Fruit fly (Drosophila melanogaster) whole organism, embryonic: Measurements from ENCODE around the gene mino.

Experiments
- Ada2b ChIP-seq: fragments of 200-800 bp; sonication (Bioruptor generic); IDR thresholded peaks from 2 replicates; pipeline ENCODE4 v1.3.6; 2022; ENCODE audit warnings: missing biosample characterization, missing genetic modification characterization
- Aef1 ChIP-seq: fragments of 200-800 bp; sonication (Bioruptor generic); IDR thresholded peaks from 3 replicates; pipeline ENCODE4 v1.3.6; 2022; ENCODE audit warnings: missing biosample characterization, missing genetic modification characterization
- B-H1 ChIP-seq: fragments of 200-800 bp; sonication (Bioruptor generic); IDR thresholded peaks from 3 replicates; pipeline ENCODE4 v1.3.6; 2022; ENCODE audit warnings: missing biosample characterization, missing genetic modification characterization
- CG10543 ChIP-seq: fragments of 200-800 bp; sonication (Bioruptor generic); optimal IDR thresholded peaks from 3 replicates; lab custom pipeline; 2017; ENCODE audit warnings: missing biosample characterization, mild to moderate bottlenecking, missing genetic modification characterization, moderate library complexity
- CG10654 ChIP-seq: fragments of 200-800 bp; sonication (Bioruptor generic); optimal IDR thresholded peaks from 2 replicates; lab custom pipeline; 2016; ENCODE audit warnings: missing biosample characterization, missing genetic modification characterization
- CG11560 ChIP-seq: fragments of 200-800 bp; sonication (Bioruptor generic); IDR thresholded peaks from 3 replicates; pipeline ENCODE4 v1.3.6; 2022; ENCODE audit warnings: missing biosample characterization, missing genetic modification characterization
- CG13624 ChIP-seq: fragments of 200-800 bp; sonication (Bioruptor generic); optimal IDR thresholded peaks from 2 replicates; lab custom pipeline; 2016; ENCODE audit warnings: missing biosample characterization, missing genetic modification characterization
- CG14014 ChIP-seq: fragments of 200-800 bp; sonication (Bioruptor generic); IDR thresholded peaks from 2 replicates; pipeline ENCODE4 v1.3.6; 2022; ENCODE audit warnings: missing biosample characterization, missing genetic modification characterization
- CG15601 ChIP-seq: fragments of 200-800 bp; sonication (Bioruptor generic); optimal IDR thresholded peaks from 3 replicates; lab custom pipeline; 2019; ENCODE audit warnings: missing biosample characterization, mild to moderate bottlenecking, missing genetic modification characterization, moderate library complexity
- CG30020 ChIP-seq: fragments of 200-800 bp; optimal IDR thresholded peaks from 2 replicates; lab custom pipeline; 2019; ENCODE audit warnings: missing biosample characterization, mild to moderate bottlenecking, missing genetic modification characterization, moderate library complexity
- CG3726 ChIP-seq: fragments of 200-800 bp; sonication (Bioruptor generic); IDR thresholded peaks from 3 replicates; pipeline ENCODE4, ENCODE4 v1.3.6; 2022; ENCODE audit warnings: missing biosample characterization, missing genetic modification characterization
- CG4424 ChIP-seq: fragments of 200-800 bp; sonication (Bioruptor generic); optimal IDR thresholded peaks from 3 replicates; lab custom pipeline; 2016; ENCODE audit warnings: missing biosample characterization, missing genetic modification characterization
- CG4617 ChIP-seq: fragments of 200-800 bp; sonication (Bioruptor generic); optimal IDR thresholded peaks from 3 replicates; lab custom pipeline; 2016; ENCODE audit warnings: missing biosample characterization, missing genetic modification characterization, borderline replicate concordance
- CG7357 ChIP-seq: fragments of 200-800 bp; sonication (Bioruptor generic); IDR thresholded peaks from 3 replicates; pipeline ENCODE4 v1.3.6; 2022; ENCODE audit warnings: missing biosample characterization, missing genetic modification characterization
- CG7372 ChIP-seq: fragments of 200-800 bp; sonication (Bioruptor generic); IDR thresholded peaks from 2 replicates; pipeline ENCODE4 v1.3.6; 2022; ENCODE audit warnings: missing biosample characterization, missing genetic modification characterization
- CG7556 ChIP-seq: fragments of 200-800 bp; sonication (Bioruptor generic); optimal IDR thresholded peaks from 2 replicates; lab custom pipeline; 2017; ENCODE audit warnings: missing biosample characterization, mild to moderate bottlenecking, missing genetic modification characterization
- CG9817 ChIP-seq: fragments of 200-800 bp; sonication (Bioruptor generic); optimal IDR thresholded peaks from 2 replicates; lab custom pipeline; 2018; ENCODE audit warnings: missing biosample characterization, mild to moderate bottlenecking, missing genetic modification characterization, moderate library complexity
- Deaf1 ChIP-seq: fragments of 200-800 bp; optimal IDR thresholded peaks from 3 replicates; lab custom pipeline; 2019; ENCODE audit warnings: missing biosample characterization, mild to moderate bottlenecking, missing genetic modification characterization, moderate library complexity
- Dek ChIP-seq: fragments of 200-800 bp; sonication (Bioruptor generic); optimal IDR thresholded peaks from 3 replicates; lab custom pipeline; 2019; ENCODE audit warnings: missing biosample characterization, mild to moderate bottlenecking, missing genetic modification characterization, moderate library complexity
- HLH4C ChIP-seq: fragments of 200-800 bp; sonication (Bioruptor generic); IDR thresholded peaks from 3 replicates; pipeline ENCODE4 v1.3.6; 2022; ENCODE audit warnings: missing biosample characterization, missing genetic modification characterization; ENCODE audit not compliant: partially characterized antibody
- Myb ChIP-seq: fragments of 200-800 bp; sonication (Bioruptor generic); optimal IDR thresholded peaks from 2 replicates; lab custom pipeline; 2016; ENCODE audit warnings: missing biosample characterization, missing genetic modification characterization
- Opbp ChIP-seq: fragments of 200-800 bp; sonication (Bioruptor generic); IDR thresholded peaks from 3 replicates; pipeline ENCODE4 v1.3.6; 2022; ENCODE audit warnings: missing biosample characterization, missing genetic modification characterization; ENCODE audit not compliant: partially characterized antibody
- Pdp1 ChIP-seq, 2 experiments: fragments of 200-800 bp; sonication (Bioruptor generic); optimal IDR thresholded peaks; 3 replicates each; lab custom pipeline; 2016; ENCODE audit warnings: missing biosample characterization in 2 of 2, missing genetic modification characterization in 2 of 2, mild to moderate bottlenecking in 1 of 2, moderate library complexity in 1 of 2
- Poxn ChIP-seq: fragments of 200-800 bp; sonication (Bioruptor generic); IDR thresholded peaks from 2 replicates; pipeline ENCODE4 v1.3.6; 2022; ENCODE audit warnings: missing biosample characterization, missing genetic modification characterization
- Ptx1 ChIP-seq: fragments of 200-800 bp; sonication (Bioruptor generic); IDR thresholded peaks from 2 replicates; pipeline ENCODE4 v1.3.6; 2022; ENCODE audit warnings: missing biosample characterization, missing genetic modification characterization
- Side ChIP-seq: fragments of 200-800 bp; sonication (Bioruptor generic); optimal IDR thresholded peaks from 2 replicates; lab custom pipeline; 2016; ENCODE audit warnings: missing biosample characterization, missing genetic modification characterization
- Ssrp ChIP-seq: fragments of 200-800 bp; sonication (Bioruptor generic); optimal IDR thresholded peaks from 2 replicates; lab custom pipeline; 2018; ENCODE audit warnings: missing biosample characterization, mild to moderate bottlenecking, missing genetic modification characterization, moderate library complexity
- Taf1 ChIP-seq: fragments of 200-800 bp; sonication (Bioruptor generic); IDR thresholded peaks from 2 replicates; pipeline ENCODE4 v1.3.6; 2022; ENCODE audit warnings: missing biosample characterization, missing genetic modification characterization
- az2 ChIP-seq: fragments of 200-800 bp; sonication (Bioruptor generic); optimal IDR thresholded peaks from 3 replicates; lab custom pipeline; 2016; ENCODE audit warnings: missing biosample characterization, missing genetic modification characterization
- chn ChIP-seq: fragments of 200-800 bp; sonication (Bioruptor generic); optimal IDR thresholded peaks from 2 replicates; lab custom pipeline; 2016; ENCODE audit warnings: missing biosample characterization, missing genetic modification characterization
- ftz-f1 ChIP-seq: fragments of 200-800 bp; sonication (Bioruptor generic); optimal IDR thresholded peaks from 2 replicates; lab custom pipeline; 2016; ENCODE audit warnings: missing biosample characterization, missing genetic modification characterization
- gcm ChIP-seq: fragments of 200-800 bp; sonication (Bioruptor generic); optimal IDR thresholded peaks from 2 replicates; lab custom pipeline; 2019; ENCODE audit warnings: missing biosample characterization, mild to moderate bottlenecking, missing genetic modification characterization, moderate library complexity
- gem ChIP-seq: fragments of 200-800 bp; sonication (Bioruptor generic); optimal IDR thresholded peaks from 2 replicates; lab custom pipeline; 2019; ENCODE audit warnings: missing biosample characterization, mild to moderate bottlenecking, missing genetic modification characterization, moderate library complexity
- gt ChIP-seq: fragments of 200-800 bp; sonication (Bioruptor generic); IDR thresholded peaks from 2 replicates; pipeline ENCODE4 v1.3.6; 2022; ENCODE audit warnings: missing biosample characterization, missing genetic modification characterization
- hbn ChIP-seq: fragments of 200-800 bp; sonication (Bioruptor generic); IDR thresholded peaks from 2 replicates; pipeline ENCODE4 v1.3.6; 2022; ENCODE audit warnings: missing biosample characterization, missing genetic modification characterization; ENCODE audit not compliant: partially characterized antibody
- klu ChIP-seq: fragments of 200-800 bp; sonication (Bioruptor generic); IDR thresholded peaks from 2 replicates; pipeline ENCODE4 v1.3.6; 2022; ENCODE audit warnings: missing biosample characterization, missing genetic modification characterization
- lilli ChIP-seq: fragments of 200-800 bp; sonication (Bioruptor generic); optimal IDR thresholded peaks from 3 replicates; lab custom pipeline; 2016; ENCODE audit warnings: missing biosample characterization, missing genetic modification characterization
- mld ChIP-seq: fragments of 200-800 bp; sonication (Bioruptor generic); IDR thresholded peaks from 3 replicates; pipeline ENCODE4 v1.3.6; 2022; ENCODE audit warnings: missing biosample characterization, missing genetic modification characterization; ENCODE audit not compliant: partially characterized antibody
- nerfin-1 ChIP-seq: fragments of 200-800 bp; sonication (Bioruptor generic); optimal IDR thresholded peaks from 3 replicates; lab custom pipeline; 2019; ENCODE audit warnings: missing biosample characterization, mild to moderate bottlenecking, missing genetic modification characterization, moderate library complexity
- otp ChIP-seq: fragments of 200-800 bp; sonication (Bioruptor generic); IDR thresholded peaks from 3 replicates; pipeline ENCODE4, ENCODE4 v1.3.6; 2022; ENCODE audit warnings: missing biosample characterization, missing genetic modification characterization
- prd ChIP-seq, 3 experiments: fragments of >200 bp in 2 of 3; fragments of 200-800 bp in 1 of 3; sonication (Bioruptor generic) in 1 of 3; optimal IDR thresholded peaks in 2 of 3; IDR thresholded peaks in 1 of 3; 2 replicates in 2 of 3; 3 replicates in 1 of 3; pipeline versions ENCODE4 v1.3.6 to Lab custom; 2017 to 2022; ENCODE audit warnings: missing biosample characterization in 1 of 3, missing genetic modification characterization in 1 of 3
- pzg ChIP-seq: fragments of 200-800 bp; sonication (Bioruptor generic); optimal IDR thresholded peaks from 3 replicates; lab custom pipeline; 2018; ENCODE audit warnings: missing biosample characterization, mild to moderate bottlenecking, missing genetic modification characterization, moderate library complexity
- run ChIP-seq: fragments of 200-800 bp; sonication (Bioruptor generic); optimal IDR thresholded peaks from 3 replicates; lab custom pipeline; 2018; ENCODE audit warnings: missing biosample characterization, mild to moderate bottlenecking, missing genetic modification characterization
- sima ChIP-seq: fragments of 200-800 bp; sonication (Bioruptor generic); optimal IDR thresholded peaks from 2 replicates; lab custom pipeline; 2016; ENCODE audit warnings: missing biosample characterization, missing genetic modification characterization
- stc ChIP-seq: fragments of 200-800 bp; sonication (Bioruptor generic); IDR thresholded peaks from 2 replicates; pipeline ENCODE4 v1.3.6; 2022; ENCODE audit warnings: missing biosample characterization, missing genetic modification characterization
- ttk ChIP-seq: fragments of 200-800 bp; sonication (Bioruptor generic); IDR thresholded peaks from 2 replicates; pipeline ENCODE4 v2.1.2; 2022; ENCODE audit warnings: missing biosample characterization, missing genetic modification characterization
- unc-4 ChIP-seq: fragments of 200-800 bp; sonication (Bioruptor generic); IDR thresholded peaks from 2 replicates; pipeline ENCODE4 v1.3.6; 2022; ENCODE audit warnings: missing biosample characterization, missing genetic modification characterization; ENCODE audit not compliant: partially characterized antibody

The mino gene

DNA sequence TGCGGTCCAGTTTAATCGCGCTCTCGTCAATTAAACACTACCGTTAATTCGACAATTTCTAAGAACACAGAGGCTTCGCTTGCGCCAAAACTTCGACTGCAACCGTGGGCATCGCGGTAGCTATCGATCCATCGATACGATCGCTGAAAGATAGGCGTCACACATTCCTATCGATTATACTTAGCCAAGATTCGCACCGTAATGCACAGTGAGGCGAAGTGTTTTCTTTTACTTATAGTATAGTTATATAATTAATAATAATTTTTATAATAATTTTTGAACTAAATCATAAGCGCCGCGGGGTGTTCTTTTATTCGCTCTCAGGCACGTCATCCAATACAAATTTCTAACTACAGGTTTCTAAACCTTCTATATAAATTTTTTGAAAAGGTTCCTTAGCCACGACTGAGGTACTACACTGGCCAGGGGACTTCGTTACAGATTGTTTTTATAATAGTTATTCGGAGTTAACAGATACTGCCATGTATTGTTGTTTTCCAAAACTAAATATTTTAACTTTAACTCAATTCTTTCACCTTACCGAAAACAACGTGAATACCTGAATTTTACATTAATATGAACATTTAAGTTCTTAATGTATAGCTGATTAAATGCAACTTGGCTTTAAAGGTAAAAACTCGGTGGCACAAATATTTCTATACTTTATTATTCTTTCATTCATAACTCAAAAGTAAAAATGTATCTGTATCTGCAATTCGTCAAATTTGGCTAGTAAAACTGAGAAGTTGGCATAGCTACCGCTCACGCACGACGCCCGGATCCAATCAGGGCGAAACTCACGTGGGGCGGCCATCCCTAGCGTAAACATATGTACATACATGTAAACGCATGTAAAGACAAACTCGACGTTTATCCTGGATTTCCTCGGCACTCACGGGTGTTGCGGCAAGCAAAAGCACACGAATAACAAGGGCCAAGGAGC, 13.0 kb downstream of the mino start, which contains the start of the genes NSD and BOD1 (continued):
- TF ChIP-seq prd (optimal IDR thresholded peaks at IDR 0.05; lab: Kevin White, UChicago) (no peak), prd (GFP tag; IDR thresholded peaks at IDR 0.05; lab: Robert Waterston, UW) (peak; percentile 78), otp (GFP tag; lab: Robert Waterston, UW) (no peak), stc (no peak), unc-4 (GFP tag; lab: Robert Waterston, UW) (peak; percentile 80), pzg (GFP tag; lab: Kevin White, UChicago) (peak; percentile 77), CG4424 (GFP tag; lab: Kevin White, UChicago) (peak; percentile 61), CG15601 (tag; lab: Kevin White, UChicago) (no peak), ftz-f1 (GFP tag; lab: Kevin White, UChicago) (no peak), Ptx1 (GFP tag; lab: Robert Waterston, UW) (peak; percentile 72), CG13624 (GFP tag; lab: Kevin White, UChicago) (peak; percentile 28), Pdp1 (GFP tag; optimal IDR thresholded peaks at IDR 0.05; lab: Kevin White, UChicago) (peak; percentile 14 to 40), Taf1 (GFP tag; lab: Robert Waterston, UW) (peak; percentile 49; the same call in 1 of the 2 replicates), nerfin-1 (tag; lab: Kevin White, UChicago) (no peak), klu (GFP tag; lab: Robert Waterston, UW) (peak; percentile 69), Myb (GFP tag; lab: Kevin White, UChicago) (peak; percentile 44), HLH4C (GFP tag; lab: Robert Waterston, UW) (peak; percentile 90), Aef1 (GFP tag; lab: Robert Waterston, UW) (peak; percentile 65), Side (GFP tag; lab: Kevin White, UChicago) (no peak), lilli (peak; percentile 40), mld (peak; percentile 95), Dek (tag; lab: Kevin White, UChicago) (peak; percentile 39), CG9817 (peak; percentile 60), Opbp (GFP tag; lab: Robert Waterston, UW) (peak; percentile 98), Ssrp (tag; lab: Kevin White, UChicago) (peak; percentile 46), CG4617 (GFP tag; lab: Kevin White, UChicago) (peak; percentile 77), gt (peak; percentile 33; the same call in 1 of the 2 replicates), chn (GFP tag; lab: Kevin White, UChicago) (no peak), CG30020 (peak; percentile 27), B-H1 (GFP tag; lab: Robert Waterston, UW) (peak; percentile 45; the same call in 2 of the 3 replicates), CG11560 (peak; percentile 62), CG7372 (GFP tag; lab: Robert Waterston, UW) (peak; percentile 53; the same call in 1 of the 2 replicates), CG10543 (GFP tag; lab: Kevin White, UChicago) (peak; percentile 5), ttk (GFP tag; lab: Robert Waterston, UW) (peak; percentile 40; the same call in 1 of the 2 replicates), Poxn (GFP tag; lab: Robert Waterston, UW) (peak; percentile 37; the same call in 1 of the 2 replicates), CG7556 (GFP tag; lab: Kevin White, UChicago) (peak; percentile 39), CG14014 (GFP tag; lab: Robert Waterston, UW) (peak; percentile 63; the same call in 1 of the 2 replicates), CG3726 (GFP tag; lab: Robert Waterston, UW) (peak; percentile 50; the same call in 1 of the 3 replicates), Deaf1 (tag; lab: Kevin White, UChicago) (peak; percentile 0), Ada2b (GFP tag; lab: Robert Waterston, UW) (peak; percentile 66), az2 (GFP tag; lab: Kevin White, UChicago) (peak; percentile 57), CG10654 (GFP tag; lab: Kevin White, UChicago) (peak; percentile 48), run (tag; lab: Kevin White, UChicago) (no peak), CG7357 (GFP tag; lab: Robert Waterston, UW) (peak; percentile 27; the same call in 1 of the 3 replicates), gem (tag; lab: Kevin White, UChicago) (peak; percentile 78), sima (GFP tag; lab: Kevin White, UChicago) (no peak), gcm (GFP tag; lab: Kevin White, UChicago) (no peak), hbn (GFP tag; lab: Robert Waterston, UW) (peak; percentile 86)
